Worm (Caenorhabditis elegans) whole organism, late embryonic: Measurements from ENCODE around the gene R102.10.

Source experiments
- fkh-10 ChIP-seq: fragments of 150-350 bp; optimal IDR thresholded peaks from 2 replicates; lab custom pipeline; 2014; ENCODE audit warnings: missing biosample characterization, missing genetic modification reagents, missing genetic modification characterization
- rnt-1 ChIP-seq: sonication (generic microtip); optimal IDR thresholded peaks from 2 replicates; lab custom pipeline; 2016; ENCODE audit warnings: missing genetic modification characterization, missing compliant biosample characterization
- sox-2 ChIP-seq: fragments of 200-800 bp; sonication (Bioruptor generic); IDR thresholded peaks from 2 replicates; pipeline ENCODE4 v1.3.6; 2022; ENCODE audit warnings: missing genetic modification reagents, missing genetic modification characterization, missing compliant biosample characterization
- tbx-2 ChIP-seq: sonication (generic microtip); optimal IDR thresholded peaks from 2 replicates; lab custom pipeline; 2016; ENCODE audit warnings: missing genetic modification characterization, missing compliant biosample characterization
- unc-42 ChIP-seq: sonication (generic microtip); optimal IDR thresholded peaks from 2 replicates; lab custom pipeline; 2016; ENCODE audit warnings: missing genotype, missing genetic modification characterization, missing compliant biosample characterization

DNA sequence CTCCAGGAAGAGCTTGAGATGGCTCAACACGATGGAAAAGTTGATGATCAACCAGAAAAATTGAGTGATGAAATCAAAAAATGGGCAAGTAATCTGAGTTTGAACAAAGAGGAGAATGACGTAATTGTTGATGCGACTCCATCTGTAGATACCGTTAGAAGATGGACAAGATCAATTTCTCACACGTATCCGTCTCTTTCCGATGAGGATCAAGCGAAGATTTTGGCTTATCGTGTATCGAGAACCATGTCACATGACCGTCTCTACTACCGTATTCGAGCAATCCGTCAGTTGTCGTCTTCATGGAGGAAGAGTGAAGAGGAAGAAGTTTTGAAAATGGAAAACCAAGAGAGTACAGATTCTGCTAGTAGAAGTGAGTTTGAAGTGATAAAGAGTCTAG lies 12.8 kb downstream of the R102.10 start:
- TF ChIP-seq unc-42 (no peak), rnt-1 (tag; lab: Kevin White, UChicago) (no peak), sox-2 (GFP tag; lab: Robert Waterston, UW) (no peak), tbx-2 (tag; lab: Kevin White, UChicago) (no peak), fkh-10 (no peak)
